Worm (Caenorhabditis elegans) whole organism, L2 larva: ENCODE results near the gene Y32B12A.5.

Experiments
- ama-1 ChIP-seq: fragments of 150-350 bp; optimal IDR thresholded peaks from 2 replicates; lab custom pipeline; 2018; ENCODE audit warnings: inconsistent platforms
- egl-27 ChIP-seq: sonication (generic microtip); optimal IDR thresholded peaks from 3 replicates; lab custom pipeline; 2017; ENCODE audit warnings: missing biosample characterization, missing genetic modification reagents, missing genetic modification characterization

DNA sequence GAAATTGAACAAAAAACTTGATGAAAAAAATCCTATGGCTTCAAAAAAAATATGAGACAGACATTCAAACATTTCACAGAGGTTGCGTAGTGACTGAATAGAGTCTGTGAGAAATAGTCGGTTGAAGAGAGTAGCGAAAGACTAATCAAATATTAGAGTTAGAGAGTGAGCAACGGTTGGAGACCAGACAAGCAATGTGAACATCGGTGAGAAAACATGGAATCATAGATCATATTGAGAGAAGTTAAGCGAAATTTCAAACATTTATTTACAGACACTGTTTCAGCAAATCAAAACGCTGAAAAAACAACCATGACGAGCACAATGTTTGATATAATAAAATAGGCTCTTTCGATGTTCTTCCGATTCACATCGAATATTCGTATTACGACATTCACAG lies 19.3 kb upstream of the Y32B12A.5 start:
- no peak for TF ChIP-seq egl-27 (tag; lab: Kevin White, UChicago)
- TF ChIP-seq ama-1 (lab: Kevin White, UChicago) = no peak
